Fruit fly (Drosophila melanogaster) whole organism, prepupa: ENCODE data around the gene CG7059.
A peak's percentile ranks its signal among the peaks of the same experiment; 100 is the strongest.

Source experiments
- Blimp-1 ChIP-seq: fragments of 200-800 bp; sonication (Bioruptor generic); optimal IDR thresholded peaks from 3 replicates; lab custom pipeline; 2017; ENCODE audit warnings: missing biosample characterization, missing genetic modification characterization, mild to moderate bottlenecking, moderate library complexity, missing genetic modification reagents
- CG10669 ChIP-seq: fragments of 200-800 bp; sonication (Bioruptor generic); optimal IDR thresholded peaks from 3 replicates; lab custom pipeline; 2018; ENCODE audit warnings: missing biosample characterization, mild to moderate bottlenecking, missing genetic modification characterization, moderate library complexity
- CG11294 ChIP-seq: fragments of 200-800 bp; sonication (Bioruptor generic); IDR thresholded peaks from 2 replicates; pipeline ENCODE4 v1.3.6; 2022; ENCODE audit warnings: missing biosample characterization, missing genetic modification characterization
- CG11762 ChIP-seq: fragments of 200-800 bp; sonication (Bioruptor generic); optimal IDR thresholded peaks from 3 replicates; lab custom pipeline; 2016; ENCODE audit warnings: missing biosample characterization, missing genetic modification characterization; ENCODE audit not compliant: insufficient read depth
- CG11902 ChIP-seq: fragments of 200-800 bp; sonication (Bioruptor generic); optimal IDR thresholded peaks from 3 replicates; lab custom pipeline; 2016; ENCODE audit warnings: missing biosample characterization, missing genetic modification characterization
- CG15336 ChIP-seq: fragments of 200-800 bp; sonication (Bioruptor generic); IDR thresholded peaks from 2 replicates; pipeline ENCODE4 v1.3.6; 2022; ENCODE audit warnings: missing biosample characterization, missing genetic modification characterization
- CG1621 ChIP-seq: fragments of 200-800 bp; sonication (Bioruptor generic); optimal IDR thresholded peaks from 3 replicates; lab custom pipeline; 2018; ENCODE audit warnings: missing biosample characterization, mild to moderate bottlenecking, missing genetic modification characterization
- CG3032 ChIP-seq: fragments of 200-800 bp; optimal IDR thresholded peaks from 2 replicates; lab custom pipeline; 2019; ENCODE audit warnings: missing biosample characterization, mild to moderate bottlenecking, missing genetic modification characterization, moderate library complexity
- CG31627 ChIP-seq: fragments of 200-800 bp; sonication (Bioruptor generic); optimal IDR thresholded peaks from 3 replicates; lab custom pipeline; 2016; ENCODE audit warnings: missing biosample characterization, missing genetic modification characterization
- CG32006 ChIP-seq: fragments of 200-800 bp; sonication (Bioruptor generic); optimal IDR thresholded peaks from 3 replicates; lab custom pipeline; 2017; ENCODE audit warnings: missing biosample characterization, mild to moderate bottlenecking, missing genetic modification characterization
- CG34406 ChIP-seq: fragments of 200-800 bp; sonication (Bioruptor generic); optimal IDR thresholded peaks from 3 replicates; lab custom pipeline; 2016; ENCODE audit warnings: missing biosample characterization, missing genetic modification characterization
- CG3919 ChIP-seq: fragments of 200-800 bp; sonication (Bioruptor generic); optimal IDR thresholded peaks from 3 replicates; lab custom pipeline; 2016; ENCODE audit warnings: missing biosample characterization, missing genetic modification characterization
- CG6163 ChIP-seq: fragments of 200-800 bp; sonication (Bioruptor generic); IDR thresholded peaks from 3 replicates; pipeline ENCODE4 v1.3.6; 2022; ENCODE audit warnings: missing biosample characterization, missing genetic modification characterization
- CG6276 ChIP-seq: fragments of 200-800 bp; sonication (Bioruptor generic); optimal IDR thresholded peaks from 2 replicates; lab custom pipeline; 2017; ENCODE audit warnings: missing biosample characterization, mild to moderate bottlenecking, missing genetic modification characterization
- CG6792 ChIP-seq: fragments of 200-800 bp; sonication (Bioruptor generic); optimal IDR thresholded peaks from 3 replicates; lab custom pipeline; 2016; ENCODE audit warnings: missing biosample characterization, missing genetic modification characterization
- CG6808 ChIP-seq: fragments of 200-800 bp; sonication (Bioruptor generic); optimal IDR thresholded peaks from 3 replicates; lab custom pipeline; 2017; ENCODE audit warnings: missing biosample characterization, missing genetic modification characterization, mild to moderate bottlenecking, moderate library complexity, missing genetic modification reagents
- CG7368 ChIP-seq: fragments of 200-800 bp; sonication (Bioruptor generic); optimal IDR thresholded peaks from 3 replicates; lab custom pipeline; 2016; ENCODE audit warnings: missing biosample characterization, missing genetic modification characterization
- CG8119 ChIP-seq: fragments of 200-800 bp; sonication (Bioruptor generic); IDR thresholded peaks from 3 replicates; pipeline ENCODE4 v1.3.6; 2022; ENCODE audit warnings: missing biosample characterization, missing genetic modification characterization
- CG8632 ChIP-seq: fragments of 200-800 bp; sonication (Bioruptor generic); optimal IDR thresholded peaks from 3 replicates; lab custom pipeline; 2016; ENCODE audit warnings: missing biosample characterization, missing genetic modification characterization
- CG9139 ChIP-seq: fragments of 200-800 bp; sonication (Bioruptor generic); optimal IDR thresholded peaks from 3 replicates; lab custom pipeline; 2017; ENCODE audit warnings: missing biosample characterization, mild to moderate bottlenecking, missing genetic modification characterization
- Eip93F ChIP-seq: fragments of 200-800 bp; sonication (Bioruptor generic); optimal IDR thresholded peaks from 2 replicates; lab custom pipeline; 2016; ENCODE audit warnings: missing biosample characterization, mild to moderate bottlenecking, missing genetic modification characterization
- Ets96B ChIP-seq: fragments of 200-800 bp; optimal IDR thresholded peaks from 2 replicates; lab custom pipeline; 2019; ENCODE audit warnings: missing biosample characterization, mild to moderate bottlenecking, missing genetic modification characterization, moderate library complexity
- Gug ChIP-seq: fragments of 200-800 bp; sonication (Bioruptor generic); IDR thresholded peaks from 2 replicates; pipeline ENCODE4 v1.3.6; 2022; ENCODE audit warnings: missing biosample characterization, missing genetic modification characterization
- Hr38 ChIP-seq: sonication (Bioruptor generic); optimal IDR thresholded peaks from 2 replicates; lab custom pipeline; 2016; ENCODE audit warnings: missing biosample characterization, missing genetic modification characterization
- Hr39 ChIP-seq: fragments of 200-800 bp; sonication (Bioruptor generic); optimal IDR thresholded peaks from 2 replicates; lab custom pipeline; 2016; ENCODE audit warnings: missing biosample characterization, missing genetic modification characterization
- Hr4 ChIP-seq: fragments of 200-800 bp; sonication (Bioruptor generic); optimal IDR thresholded peaks from 3 replicates; lab custom pipeline; 2016; ENCODE audit warnings: missing biosample characterization, missing genetic modification characterization
- Lpt ChIP-seq: fragments of 200-800 bp; sonication (Bioruptor generic); optimal IDR thresholded peaks from 3 replicates; lab custom pipeline; 2016; ENCODE audit warnings: missing biosample characterization, missing genetic modification characterization
- OdsH ChIP-seq: fragments of 200-800 bp; sonication (Bioruptor generic); optimal IDR thresholded peaks from 3 replicates; lab custom pipeline; 2016; ENCODE audit warnings: missing biosample characterization, missing genetic modification characterization
- Smox ChIP-seq: fragments of 200-800 bp; sonication (Bioruptor generic); optimal IDR thresholded peaks from 3 replicates; lab custom pipeline; 2016; ENCODE audit warnings: missing biosample characterization, missing genetic modification characterization
- Sox15 ChIP-seq: fragments of 200-800 bp; sonication (Bioruptor generic); optimal IDR thresholded peaks from 3 replicates; lab custom pipeline; 2016; ENCODE audit warnings: missing biosample characterization, missing genetic modification characterization
- achi ChIP-seq: fragments of 200-800 bp; sonication (Bioruptor generic); optimal IDR thresholded peaks from 3 replicates; lab custom pipeline; 2016; ENCODE audit warnings: missing biosample characterization, missing genetic modification characterization
- acj6 ChIP-seq: fragments of 200-800 bp; sonication (Bioruptor generic); optimal IDR thresholded peaks from 3 replicates; lab custom pipeline; 2016; ENCODE audit warnings: missing biosample characterization, missing genetic modification characterization
- dac ChIP-seq: fragments of 200-800 bp; sonication (Bioruptor generic); optimal IDR thresholded peaks from 2 replicates; lab custom pipeline; 2017; ENCODE audit warnings: missing biosample characterization, mild to moderate bottlenecking, missing genetic modification characterization
- dsx ChIP-seq: fragments of 200-800 bp; optimal IDR thresholded peaks from 3 replicates; lab custom pipeline; 2019; ENCODE audit warnings: missing biosample characterization, mild to moderate bottlenecking, missing genetic modification characterization, moderate library complexity; ENCODE audit not compliant: poor library complexity, severe bottlenecking
- eg ChIP-seq: fragments of 200-800 bp; sonication (Bioruptor generic); IDR thresholded peaks from 3 replicates; pipeline ENCODE4 v1.3.6; 2022; ENCODE audit warnings: missing biosample characterization, missing genetic modification characterization
- fd85E ChIP-seq: fragments of 200-800 bp; sonication (Bioruptor generic); optimal IDR thresholded peaks from 3 replicates; lab custom pipeline; 2016; ENCODE audit warnings: missing biosample characterization, missing genetic modification characterization
- fkh ChIP-seq: fragments of 200-800 bp; sonication (Bioruptor generic); optimal IDR thresholded peaks from 3 replicates; lab custom pipeline; 2017; ENCODE audit warnings: missing biosample characterization, mild to moderate bottlenecking, missing genetic modification characterization, moderate library complexity
- lz ChIP-seq: fragments of 200-800 bp; sonication (Bioruptor generic); optimal IDR thresholded peaks from 3 replicates; lab custom pipeline; 2016; ENCODE audit warnings: missing biosample characterization, missing genetic modification characterization
- pdm3 ChIP-seq: fragments of 200-800 bp; sonication (Bioruptor generic); optimal IDR thresholded peaks from 3 replicates; lab custom pipeline; 2016; ENCODE audit warnings: missing biosample characterization, missing genetic modification characterization
- salr ChIP-seq, 2 experiments: fragments of 200-800 bp; sonication (Bioruptor generic); optimal IDR thresholded peaks; 3 replicates each; lab custom pipeline; 2016 to 2018; ENCODE audit warnings: missing biosample characterization in 2 of 2, missing genetic modification characterization in 2 of 2, mild to moderate bottlenecking in 1 of 2
- svp ChIP-seq: fragments of 200-800 bp; sonication (Bioruptor generic); peaks from one replicate; lab custom pipeline; 2016; ENCODE audit warnings: missing biosample characterization, missing genetic modification characterization
- vri ChIP-seq: fragments of 200-800 bp; sonication (Bioruptor generic); optimal IDR thresholded peaks from 3 replicates; lab custom pipeline; 2016; ENCODE audit warnings: missing biosample characterization, mild to moderate bottlenecking, missing genetic modification characterization

The CG7059 gene

dm6 chr3R:22367126-22368076 is 22.2 kb upstream of the CG7059 start, which contains the start of the genes Polr3F and PyK (continued):
- TF ChIP-seq Sox15 (no peak), CG6808 (GFP tag; lab: Kevin White, UChicago) (peak; percentile 59), Hr4 (GFP tag; lab: Kevin White, UChicago) (peak; percentile 49), pdm3 (GFP tag; lab: Kevin White, UChicago) (peak; percentile 36), Eip93F (GFP tag; lab: Kevin White, UChicago) (no peak), lz (GFP tag; lab: Kevin White, UChicago) (peak; percentile 36), CG10669 (peak; percentile 47), CG11762 (GFP tag; lab: Kevin White, UChicago) (no peak), CG34406 (GFP tag; lab: Kevin White, UChicago) (no peak), vri (GFP tag; lab: Kevin White, UChicago) (peak; percentile 48), CG8119 (GFP tag; lab: Robert Waterston, UW) (peak; percentile 62; the same call in 2 of the 3 replicates), fd85E (GFP tag; lab: Kevin White, UChicago) (no peak), CG1621 (tag; lab: Kevin White, UChicago) (peak; percentile 52), achi (peak; percentile 12)

- peak; percentile 83 for TF ChIP-seq svp
- no peak for TF ChIP-seq Hr4 (GFP tag; lab: Kevin White, UChicago)
- peak; percentile 30; the same call in 2 of the 3 replicates for TF ChIP-seq CG6163
- peak; percentile 33; the same call in 1 of the 2 replicates for TF ChIP-seq CG15336
- TF ChIP-seq CG7368 (GFP tag; lab: Kevin White, UChicago), result no peak
- TF ChIP-seq Blimp-1, result peak; percentile 66
- peak; percentile 83 for TF ChIP-seq vri (GFP tag; lab: Kevin White, UChicago)
- peak; percentile 1 for TF ChIP-seq CG11762 (GFP tag; lab: Kevin White, UChicago)
- TF ChIP-seq eg (GFP tag; lab: Robert Waterston, UW), result peak; percentile 7; the same call in 2 of the 3 replicates
- peak; percentile 32 for TF ChIP-seq Hr39 (GFP tag; lab: Kevin White, UChicago)
- TF ChIP-seq Smox (GFP tag; lab: Kevin White, UChicago), result no peak
Measured at dm6 chr3R:22368077-22368776, 21.4 kb upstream of the CG7059 start.

dm6 chr3R:22368777-22369214 is 20.8 kb upstream of the CG7059 start:
- peak; percentile 54 for TF ChIP-seq fkh (GFP tag; lab: Kevin White, UChicago)
- no peak for TF ChIP-seq dac (GFP tag; lab: Kevin White, UChicago)
- TF ChIP-seq OdsH, result peak; percentile 68
- peak; percentile 89 for TF ChIP-seq eg (GFP tag; lab: Robert Waterston, UW)
- no peak for TF ChIP-seq Sox15
- peak; percentile 72 for TF ChIP-seq acj6 (GFP tag; lab: Kevin White, UChicago)
- TF ChIP-seq CG3032 (tag; lab: Kevin White, UChicago), result peak; percentile 39
- peak; percentile 79 for TF ChIP-seq CG11294 (GFP tag; lab: Robert Waterston, UW)
- peak; percentile 42 for TF ChIP-seq Ets96B
- TF ChIP-seq Gug (GFP tag; lab: Robert Waterston, UW), result peak; percentile 61
- TF ChIP-seq CG11902 (GFP tag; lab: Kevin White, UChicago), result peak; percentile 2
- TF ChIP-seq svp, result peak; percentile 66
- peak; percentile 79 for TF ChIP-seq CG8119 (GFP tag; lab: Robert Waterston, UW)
- peak; percentile 56 for TF ChIP-seq CG6792
- peak; percentile 5 for TF ChIP-seq dsx (GFP tag; lab: Kevin White, UChicago)
- TF ChIP-seq CG3919 (GFP tag; lab: Kevin White, UChicago), result peak; percentile 60
- peak; percentile 53 for TF ChIP-seq Lpt (GFP tag; lab: Kevin White, UChicago)
- peak; percentile 39 for TF ChIP-seq CG10669
- no peak for TF ChIP-seq CG6808 (GFP tag; lab: Kevin White, UChicago)
- TF ChIP-seq Blimp-1, result no peak
- TF ChIP-seq CG6276 (GFP tag; lab: Kevin White, UChicago), result no peak
- no peak for TF ChIP-seq salr (GFP tag; optimal IDR thresholded peaks at IDR 0.05; lab: Kevin White, UChicago)
- TF ChIP-seq lz (GFP tag; lab: Kevin White, UChicago), result peak; percentile 51
- TF ChIP-seq Hr38 (GFP tag; lab: Kevin White, UChicago), result no peak
- no peak for TF ChIP-seq CG9139 (GFP tag; lab: Kevin White, UChicago)
- peak; percentile 2 for TF ChIP-seq vri (GFP tag; lab: Kevin White, UChicago)
- TF ChIP-seq CG32006 (GFP tag; lab: Kevin White, UChicago), result peak; percentile 67
- peak; percentile 23 for TF ChIP-seq CG7368 (GFP tag; lab: Kevin White, UChicago)
- TF ChIP-seq CG8632 (GFP tag; lab: Kevin White, UChicago), result peak; percentile 52
- TF ChIP-seq CG31627 (GFP tag; lab: Kevin White, UChicago), result peak; percentile 46
- no peak for TF ChIP-seq pdm3 (GFP tag; lab: Kevin White, UChicago)
- peak; percentile 82 for TF ChIP-seq CG15336
